Worm (Caenorhabditis elegans) whole organism, L3 larva: Measurements from ENCODE around the gene aipr-1.

Experiments used
- ceh-28 ChIP-seq: fragments of 150-350 bp; optimal IDR thresholded peaks from 2 replicates; lab custom pipeline; 2014; ENCODE audit warnings: missing biosample characterization, missing genetic modification reagents, missing genetic modification characterization
- fos-1 ChIP-seq: fragments of 150-350 bp; optimal IDR thresholded peaks from 2 replicates; lab custom pipeline; 2014; ENCODE audit warnings: missing biosample characterization, missing genetic modification characterization
- nfya-1 ChIP-seq: sonication (generic microtip); optimal IDR thresholded peaks from 2 replicates; lab custom pipeline; 2017; ENCODE audit warnings: missing genetic modification characterization, mild to moderate bottlenecking, missing compliant biosample characterization, antibody characterized with exemption, moderate library complexity; ENCODE audit not compliant: insufficient read depth
- nhr-12 ChIP-seq: fragments of 150-350 bp; optimal IDR thresholded peaks from 2 replicates; lab custom pipeline; 2014; ENCODE audit warnings: missing biosample characterization, missing genetic modification characterization
- ztf-11 ChIP-seq: fragments of 150-350 bp; optimal IDR thresholded peaks from 2 replicates; lab custom pipeline; 2014; ENCODE audit warnings: missing biosample characterization, missing genetic modification characterization

ce11 chrII:6615232-6616029 lies 21.4 kb upstream of the aipr-1 start:
- TF ChIP-seq ztf-11 (tag; lab: Kevin White, UChicago) (no peak), fos-1 (no peak), ceh-28 (tag; lab: Kevin White, UChicago) (no peak), nfya-1 (tag; lab: Kevin White, UChicago) (no peak), nhr-12 (tag; lab: Kevin White, UChicago) (no peak)
